Worm (Caenorhabditis elegans): ENCODE results near the gene R160.12.

- TF ChIP-seq F55B11.4 (tag; optimal IDR thresholded peaks at IDR 0.05; ENCODE audit: borderline replicate concordance, insufficient read depth) (no peak), hlh-26 (GFP tag; conservative IDR thresholded peaks at IDR 0.05) (no peak), ztf-28 (GFP tag; IDR thresholded peaks at IDR 0.05) (no peak), dpff-1 (tag; optimal IDR thresholded peaks at IDR 0.05) (no peak), hmg-1.2 (GFP tag; IDR thresholded peaks at IDR 0.05) (no peak), bed-2 (GFP tag; IDR thresholded peaks at IDR 0.05) (no peak), pha-4 (tag; optimal IDR thresholded peaks at IDR 0.05) (no peak), unc-62 (GFP tag; optimal IDR thresholded peaks at IDR 0.05) (no peak), T26A5.8 (tag; optimal IDR thresholded peaks at IDR 0.05) (no peak), snpc-4 (GFP tag; optimal IDR thresholded peaks at IDR 0.05) (no peak), snpc-4 (tag; optimal IDR thresholded peaks at IDR 0.05) (no peak)
Observed at ce11 chrX:4371413-4371812, 6.2 kb downstream of the R160.12 start, which contains the start of gene R160.13.

Measured in whole organism, young adult.